Fruit fly (Drosophila melanogaster): ENCODE data around the gene Surf6.
A peak's percentile ranks its signal among the peaks of the same experiment; 100 is the strongest.

Surf6 gene

DNA sequence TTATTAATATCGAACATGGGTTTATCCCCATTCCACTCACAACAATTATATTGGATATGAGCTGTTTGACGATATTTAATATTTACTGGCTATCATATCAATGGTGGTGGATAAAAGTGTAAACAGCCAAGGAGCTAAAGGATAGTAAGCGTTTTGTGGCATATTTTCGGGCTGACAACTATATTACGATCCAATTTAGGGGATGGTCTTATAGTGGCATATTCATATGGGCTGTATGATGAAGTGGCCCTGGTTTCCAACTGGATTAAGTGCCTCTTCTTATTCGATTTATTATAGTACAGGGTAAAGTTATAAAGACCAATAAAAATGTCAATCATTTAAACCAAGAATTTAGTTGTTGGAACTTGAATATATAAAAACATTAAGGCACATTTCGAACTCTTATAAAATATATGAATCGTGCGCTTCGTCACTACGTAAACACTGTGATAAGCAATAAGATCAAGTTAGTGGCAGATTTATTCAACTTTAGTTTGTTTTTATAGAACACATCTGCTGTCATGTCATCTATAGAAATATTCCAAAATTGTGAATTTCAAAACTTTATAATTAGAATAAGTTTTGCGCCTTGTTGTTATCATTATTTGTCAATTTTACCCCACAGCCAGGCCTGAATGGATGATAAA lies 34.4 kb upstream of the Surf6 start:
- TF ChIP-seq Sp1 (GFP tag; optimal IDR thresholded peaks at IDR 0.05), result no peak
- no peak for TF ChIP-seq Dfd (GFP tag; optimal IDR thresholded peaks at IDR 0.05)
- no peak for TF ChIP-seq dmrt93B (GFP tag; optimal IDR thresholded peaks at IDR 0.05)
- no peak for TF ChIP-seq Hr83 (GFP tag; optimal IDR thresholded peaks at IDR 0.05; ENCODE audit: poor library complexity, severe bottlenecking)
- no peak for TF ChIP-seq Myc (optimal IDR thresholded peaks at IDR 0.05)
- no peak for TF ChIP-seq Mio (GFP tag; optimal IDR thresholded peaks at IDR 0.05)
- no peak for TF ChIP-seq GATAd (GFP tag; optimal IDR thresholded peaks at IDR 0.05)
- no peak for TF ChIP-seq jim (GFP tag; optimal IDR thresholded peaks at IDR 0.05)

DNA sequence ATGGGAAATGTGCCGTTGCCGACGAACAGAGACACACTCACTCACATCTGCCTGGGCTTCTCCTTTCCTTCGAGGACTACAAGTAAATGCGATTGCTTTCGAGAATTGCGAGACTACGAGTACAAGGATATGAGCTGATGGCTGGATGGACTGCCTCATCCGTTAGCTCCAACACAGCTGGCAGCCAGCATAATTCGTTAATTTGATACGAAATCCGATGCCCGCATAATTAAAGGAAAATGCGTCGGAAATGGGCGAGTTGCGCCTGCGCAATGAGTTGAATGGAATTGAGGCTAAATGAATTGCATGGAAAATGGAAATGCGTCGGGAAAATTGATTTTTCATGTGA lies 31.1 kb upstream of the Surf6 start:
- TF ChIP-seq ey (GFP tag; optimal IDR thresholded peaks at IDR 0.05) (no peak), Myc (optimal IDR thresholded peaks at IDR 0.05) (no peak), CrebA (GFP tag; optimal IDR thresholded peaks at IDR 0.05; ENCODE audit: borderline replicate concordance) (no peak), Abd-B (GFP tag; optimal IDR thresholded peaks at IDR 0.05) (no peak), woc (GFP tag; optimal IDR thresholded peaks at IDR 0.05) (no peak)

DNA sequence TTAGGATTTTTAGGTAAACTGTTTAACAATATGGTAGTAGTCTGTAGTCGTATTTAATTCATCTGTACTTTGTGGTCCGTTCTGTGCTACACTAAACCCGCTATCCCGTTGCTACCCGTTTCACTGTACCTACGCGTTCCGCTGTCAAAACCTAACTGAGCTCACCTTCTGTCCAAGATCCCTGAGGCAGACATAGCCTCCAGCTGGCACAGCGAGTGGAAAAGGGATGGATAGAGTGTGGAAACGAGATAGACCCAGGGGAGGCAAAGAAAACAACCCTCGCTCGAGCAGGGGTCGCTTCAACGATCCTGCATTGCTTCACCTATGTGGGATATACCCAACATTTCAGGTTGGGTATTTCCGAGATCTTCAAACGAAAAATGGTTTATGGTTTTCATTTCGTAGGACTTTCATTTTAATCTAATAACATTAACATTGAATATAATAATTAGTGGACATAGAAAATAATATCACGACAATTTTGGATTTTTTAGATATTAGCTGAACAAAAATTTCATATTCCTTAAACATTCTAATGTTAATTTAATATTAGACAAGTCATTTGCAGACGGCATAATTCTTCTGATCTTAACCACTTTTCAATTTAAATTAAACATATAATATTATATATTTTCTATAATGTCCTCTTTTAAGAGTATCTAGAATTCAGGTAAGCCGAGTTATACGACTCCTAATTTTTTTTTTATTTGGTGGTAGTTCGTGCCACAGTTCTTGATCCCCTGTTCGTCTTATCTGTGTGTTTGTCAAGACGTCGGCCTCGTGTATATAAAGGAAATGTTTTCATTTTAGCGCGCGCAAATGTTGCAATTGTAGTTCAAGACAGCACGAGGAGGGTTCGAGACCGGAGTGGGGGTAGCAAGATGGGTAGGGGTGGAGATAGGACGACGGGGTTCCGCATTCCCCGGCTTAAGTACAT lies 30.4 kb upstream of the Surf6 start, which contains the start of gene mira:
Gene mira, minus strand, starts transcription at position 281 of the 937 bp plus-strand sequence.
- TF ChIP-seq tai (GFP tag; optimal IDR thresholded peaks at IDR 0.05) (no peak), Dif (GFP tag; optimal IDR thresholded peaks at IDR 0.05; ENCODE audit: partially characterized antibody) (no peak), brk (GFP tag; optimal IDR thresholded peaks at IDR 0.05) (no peak), Jra (GFP tag; optimal IDR thresholded peaks at IDR 0.05) (no peak), Hnf4 (GFP tag; optimal IDR thresholded peaks at IDR 0.05) (no peak), h (GFP tag; optimal IDR thresholded peaks at IDR 0.05) (no peak), Dfd (GFP tag; optimal IDR thresholded peaks at IDR 0.05) (no peak), Abd-B (GFP tag; optimal IDR thresholded peaks at IDR 0.05) (no peak), rgr (GFP tag; optimal IDR thresholded peaks at IDR 0.05) (no peak), br (GFP tag; optimal IDR thresholded peaks at IDR 0.05) (no peak), Myc (optimal IDR thresholded peaks at IDR 0.05) (no peak)

dm6 chr3R:19932169-19932568 lies 27.5 kb upstream of the Surf6 start:
- TF ChIP-seq Hnf4 (GFP tag; optimal IDR thresholded peaks at IDR 0.05) (no peak), Dfd (GFP tag; optimal IDR thresholded peaks at IDR 0.05) (peak; percentile 95)

- TF ChIP-seq Hr78 (GFP tag; optimal IDR thresholded peaks at IDR 0.05) (no peak), Abd-B (GFP tag; optimal IDR thresholded peaks at IDR 0.05) (no peak), lola (GFP tag; optimal IDR thresholded peaks at IDR 0.05) (no peak), Vsx2 (GFP tag; optimal IDR thresholded peaks at IDR 0.05; ENCODE audit: partially characterized antibody) (no peak), jim (GFP tag; optimal IDR thresholded peaks at IDR 0.05) (no peak), foxo (GFP tag; optimal IDR thresholded peaks at IDR 0.05) (no peak), Hnf4 (GFP tag; optimal IDR thresholded peaks at IDR 0.05) (no peak), brk (GFP tag; optimal IDR thresholded peaks at IDR 0.05) (no peak), usp (GFP tag; optimal IDR thresholded peaks at IDR 0.05) (no peak), rgr (GFP tag; optimal IDR thresholded peaks at IDR 0.05) (no peak), h (GFP tag; optimal IDR thresholded peaks at IDR 0.05) (no peak), Sp1 (GFP tag; optimal IDR thresholded peaks at IDR 0.05) (no peak), CG32264 (GFP tag; optimal IDR thresholded peaks at IDR 0.05) (no peak), tai (GFP tag; optimal IDR thresholded peaks at IDR 0.05) (no peak), Dfd (GFP tag; optimal IDR thresholded peaks at IDR 0.05) (no peak), sv (GFP tag; optimal IDR thresholded peaks at IDR 0.05) (no peak)
Measured at dm6 chr3R:19930913-19931706, 26.4 kb upstream of the Surf6 start.

Measured in whole organism, wandering third instar larva.